Worm (Caenorhabditis elegans): Measurements from ENCODE around the gene mtl-1.

mtl-1 gene

ce11 chrV:6709050-6709683, 17.5 kb upstream of the mtl-1 start, which contains the start of gene dlst-1 (continued):
- TF ChIP-seq hsf-1 (GFP tag; IDR thresholded peaks at IDR 0.05) (0 out of 2 replicates have a peak, but pooled peaks have one; percentile 17), snpc-1.3 (tag; optimal IDR thresholded peaks at IDR 0.05; ENCODE audit: insufficient read depth) (peak; percentile 10), ztf-3 (GFP tag; optimal IDR thresholded peaks at IDR 0.05) (no peak), ccch-3 (GFP tag; optimal IDR thresholded peaks at IDR 0.05) (no peak), aptf-3 (GFP tag; IDR thresholded peaks at IDR 0.05) (no peak), let-526 (GFP tag; IDR thresholded peaks at IDR 0.05) (no peak), pha-4 (tag; optimal IDR thresholded peaks at IDR 0.05) (no peak), F49E8.2 (tag; optimal IDR thresholded peaks at IDR 0.05; ENCODE audit: insufficient read depth) (no peak), nhr-80 (tag; optimal IDR thresholded peaks at IDR 0.05) (peak; percentile 12), hmg-1.2 (GFP tag; IDR thresholded peaks at IDR 0.05) (0 out of 2 replicates have a peak, but pooled peaks have one; percentile 21), lin-26 (GFP tag; IDR thresholded peaks at IDR 0.05) (no peak), egrh-3 (GFP tag; IDR thresholded peaks at IDR 0.05) (no peak), efl-1 (GFP tag; optimal IDR thresholded peaks at IDR 0.05) (peak; percentile 25), lsl-1 (GFP tag; optimal IDR thresholded peaks at IDR 0.05) (peak; percentile 48), K11D2.4 (GFP tag; IDR thresholded peaks at IDR 0.05) (no peak), mel-28 (tag; optimal IDR thresholded peaks at IDR 0.05; ENCODE audit: borderline replicate concordance) (no peak), F39B2.1 (GFP tag; IDR thresholded peaks at IDR 0.05) (no peak), ztf-25 (GFP tag; IDR thresholded peaks at IDR 0.05) (no peak), lin-54 (GFP tag; optimal IDR thresholded peaks at IDR 0.05) (peak; percentile 47), nhr-179 (tag; optimal IDR thresholded peaks at IDR 0.05) (no peak), zfh-2 (GFP tag; conservative IDR thresholded peaks at IDR 0.05) (peak; percentile 57; the same call in 1 of the 2 replicates), Y79H2A.3 (GFP tag; conservative IDR thresholded peaks at IDR 0.05) (no peak), F57A8.1 (GFP tag; optimal IDR thresholded peaks at IDR 0.05) (no peak), bed-2 (GFP tag; IDR thresholded peaks at IDR 0.05) (no peak), F55B11.4 (tag; optimal IDR thresholded peaks at IDR 0.05; ENCODE audit: borderline replicate concordance, insufficient read depth) (no peak), unc-130 (GFP tag; optimal IDR thresholded peaks at IDR 0.05) (no peak), attf-5 (GFP tag; optimal IDR thresholded peaks at IDR 0.05) (peak; percentile 62), ceh-79 (tag; optimal IDR thresholded peaks at IDR 0.05) (no peak), somi-1 (GFP tag; optimal IDR thresholded peaks at IDR 0.05) (peak; percentile 8), repo-1 (tag; optimal IDR thresholded peaks at IDR 0.05) (peak; percentile 65), ceh-27 (GFP tag; optimal IDR thresholded peaks at IDR 0.05) (no peak), F33H1.4 (GFP tag; IDR thresholded peaks at IDR 0.05) (0 out of 2 replicates have a peak, but pooled peaks have one; percentile 23), sdz-38 (tag; optimal IDR thresholded peaks at IDR 0.05) (no peak), xnd-1 (tag; optimal IDR thresholded peaks at IDR 0.05) (peak; percentile 49), ztf-28 (GFP tag; IDR thresholded peaks at IDR 0.05) (no peak), Y53G8AR.9 (GFP tag; conservative IDR thresholded peaks at IDR 0.05) (no peak), madf-10 (tag; optimal IDR thresholded peaks at IDR 0.05) (peak; percentile 18), ama-1 (optimal IDR thresholded peaks at IDR 0.05) (no peak), ama-1 (GFP tag; optimal IDR thresholded peaks at IDR 0.05) (no peak), egl-18 (GFP tag; IDR thresholded peaks at IDR 0.05) (no peak), ztf-26 (tag; optimal IDR thresholded peaks at IDR 0.05) (peak; percentile 57), tbx-9 (tag; optimal IDR thresholded peaks at IDR 0.05; ENCODE audit: borderline replicate concordance) (no peak), nfya-2 (GFP tag; IDR thresholded peaks at IDR 0.05) (no peak), atf-7 (tag; optimal IDR thresholded peaks at IDR 0.05) (no peak), Y95B8A.8 (GFP tag; IDR thresholded peaks at IDR 0.05) (no peak), Y56A3A.18 (GFP tag; IDR thresholded peaks at IDR 0.05) (no peak), F57C9.4 (tag; optimal IDR thresholded peaks at IDR 0.05) (no peak), snpc-4 (GFP tag; optimal IDR thresholded peaks at IDR 0.05) (peak; percentile 3), snpc-4 (tag; optimal IDR thresholded peaks at IDR 0.05) (peak in 2 of 4 experiments; percentile 45 to 50)

All from whole organism, young adult.